Worm (Caenorhabditis elegans) whole organism, mixed stage, embryonic: Measurements from ENCODE around the gene zig-2.

ENCODE experiments used
- M03D4.4 ChIP-seq: sonication (generic microtip); optimal IDR thresholded peaks from 2 replicates; lab custom pipeline; 2017; ENCODE audit warnings: mild to moderate bottlenecking, missing genetic modification characterization, missing compliant biosample characterization
- bed-3 ChIP-seq: fragments of 200-800 bp; sonication (Bioruptor generic); optimal IDR thresholded peaks from 3 replicates; lab custom pipeline; 2018; ENCODE audit warnings: mild to moderate bottlenecking, missing genetic modification characterization, moderate library complexity, missing compliant biosample characterization
- blmp-1 ChIP-seq: fragments of 150-350 bp; optimal IDR thresholded peaks from 2 replicates; lab custom pipeline; 2014; ENCODE audit warnings: missing biosample characterization, missing genetic modification characterization
- ceh-39 ChIP-seq: fragments of 150-350 bp; optimal IDR thresholded peaks from 2 replicates; lab custom pipeline; 2014; ENCODE audit warnings: missing biosample characterization, missing genetic modification characterization
- ceh-43 ChIP-seq: fragments of 200-800 bp; sonication (Bioruptor generic); optimal IDR thresholded peaks from 2 replicates; lab custom pipeline; 2018; ENCODE audit warnings: mild to moderate bottlenecking, missing genetic modification characterization, moderate library complexity, missing compliant biosample characterization
- ceh-83 ChIP-seq: fragments of 200-800 bp; sonication (Bioruptor generic); optimal IDR thresholded peaks from 2 replicates; lab custom pipeline; 2018; ENCODE audit warnings: mild to moderate bottlenecking, missing genetic modification characterization, missing compliant biosample characterization
- ces-1 ChIP-seq: fragments of 150-350 bp; optimal IDR thresholded peaks from 2 replicates; lab custom pipeline; 2014; ENCODE audit warnings: missing biosample characterization, missing genetic modification reagents, missing genetic modification characterization
- cnd-1 ChIP-seq: fragments of 200-800 bp; sonication (Bioruptor generic); optimal IDR thresholded peaks from 2 replicates; lab custom pipeline; 2018; ENCODE audit warnings: mild to moderate bottlenecking, missing genetic modification characterization, missing compliant biosample characterization
- drap-1 ChIP-seq: fragments of 200-800 bp; sonication (Bioruptor generic); optimal IDR thresholded peaks from 3 replicates; lab custom pipeline; 2018; ENCODE audit warnings: mild to moderate bottlenecking, missing genetic modification characterization, missing compliant biosample characterization
- elt-1 ChIP-seq: sonication (generic microtip); optimal IDR thresholded peaks from 2 replicates; lab custom pipeline; 2017; ENCODE audit warnings: missing genetic modification characterization, mild to moderate bottlenecking, missing compliant biosample characterization, antibody characterized with exemption, moderate library complexity, borderline replicate concordance; ENCODE audit not compliant: insufficient read depth
- elt-3 ChIP-seq: fragments of 150-350 bp; optimal IDR thresholded peaks from 2 replicates; lab custom pipeline; 2014; ENCODE audit warnings: missing biosample characterization, missing genetic modification characterization
- flh-1 ChIP-seq: fragments of 200-800 bp; sonication (Bioruptor generic); optimal IDR thresholded peaks from 2 replicates; lab custom pipeline; 2018; ENCODE audit warnings: mild to moderate bottlenecking, missing genetic modification characterization, moderate library complexity, missing compliant biosample characterization
- ham-2 ChIP-seq: fragments of 200-800 bp; sonication (Bioruptor generic); optimal IDR thresholded peaks from 2 replicates; lab custom pipeline; 2018; ENCODE audit warnings: mild to moderate bottlenecking, missing genetic modification characterization, missing compliant biosample characterization
- hlh-1 ChIP-seq: fragments of 150-350 bp; optimal IDR thresholded peaks from 2 replicates; lab custom pipeline; 2014; ENCODE audit warnings: missing biosample characterization, missing genetic modification reagents, missing genetic modification characterization
- lin-13 ChIP-seq: fragments of 150-350 bp; optimal IDR thresholded peaks from 2 replicates; lab custom pipeline; 2014; ENCODE audit warnings: missing biosample characterization, missing genetic modification characterization
- lin-32 ChIP-seq: fragments of 200-800 bp; sonication (Bioruptor generic); optimal IDR thresholded peaks from 2 replicates; lab custom pipeline; 2018; ENCODE audit warnings: mild to moderate bottlenecking, missing genetic modification characterization, missing compliant biosample characterization
- lsy-2 ChIP-seq: fragments of 150-350 bp; optimal IDR thresholded peaks from 2 replicates; lab custom pipeline; 2014; ENCODE audit warnings: missing biosample characterization, missing genetic modification characterization
- mab-5 ChIP-seq: fragments of 150-350 bp; optimal IDR thresholded peaks from 2 replicates; lab custom pipeline; 2014; ENCODE audit warnings: missing biosample characterization, missing genetic modification characterization
- mep-1 ChIP-seq: fragments of 150-350 bp; optimal IDR thresholded peaks from 2 replicates; lab custom pipeline; 2017; ENCODE audit warnings: missing biosample characterization, missing genetic modification reagents, missing genetic modification characterization, inconsistent platforms
- nhr-12 ChIP-seq: fragments of 150-350 bp; optimal IDR thresholded peaks from 2 replicates; lab custom pipeline; 2014; ENCODE audit warnings: missing biosample characterization, missing genetic modification characterization
- nhr-2 ChIP-seq: fragments of 150-350 bp; optimal IDR thresholded peaks from 2 replicates; lab custom pipeline; 2014; ENCODE audit warnings: missing biosample characterization, missing genetic modification characterization
- nhr-28 ChIP-seq: fragments of 150-350 bp; optimal IDR thresholded peaks from 2 replicates; lab custom pipeline; 2014; ENCODE audit warnings: missing biosample characterization, missing genetic modification characterization
- nhr-76 ChIP-seq: sonication (generic microtip); optimal IDR thresholded peaks from 2 replicates; lab custom pipeline; 2017; ENCODE audit warnings: missing biosample characterization, missing genetic modification characterization
- pha-4 ChIP-seq: fragments of 150-350 bp; optimal IDR thresholded peaks from 2 replicates; lab custom pipeline; 2018; ENCODE audit warnings: missing biosample characterization, missing genetic modification reagents, missing genetic modification characterization
- sem-2 ChIP-seq: fragments of 200-800 bp; sonication (Bioruptor generic); optimal IDR thresholded peaks from 2 replicates; lab custom pipeline; 2018; ENCODE audit warnings: mild to moderate bottlenecking, missing genetic modification characterization, missing compliant biosample characterization
- snpc-4 ChIP-seq: fragments of 150-350 bp; optimal IDR thresholded peaks from 2 replicates; lab custom pipeline; 2014; ENCODE audit warnings: missing biosample characterization, missing genetic modification characterization
- sptf-1 ChIP-seq: sonication (generic microtip); optimal IDR thresholded peaks from 2 replicates; lab custom pipeline; 2017; ENCODE audit warnings: mild to moderate bottlenecking, missing genetic modification characterization, moderate library complexity, missing compliant biosample characterization
- tbx-8 ChIP-seq: fragments of 200-800 bp; sonication (Bioruptor generic); optimal IDR thresholded peaks from 2 replicates; lab custom pipeline; 2018; ENCODE audit warnings: mild to moderate bottlenecking, missing genetic modification characterization, moderate library complexity, missing compliant biosample characterization
- unc-120 ChIP-seq: sonication (generic microtip); optimal IDR thresholded peaks from 2 replicates; lab custom pipeline; 2017; ENCODE audit warnings: missing genetic modification characterization, missing compliant biosample characterization; ENCODE audit not compliant: poor library complexity, severe bottlenecking
- unc-62 ChIP-seq: fragments of 150-350 bp; optimal IDR thresholded peaks from 2 replicates; lab custom pipeline; 2014; ENCODE audit warnings: missing biosample characterization, missing genetic modification reagents, missing genetic modification characterization
- zip-8 ChIP-seq: fragments of 150-350 bp; optimal IDR thresholded peaks from 2 replicates; lab custom pipeline; 2014; ENCODE audit warnings: missing biosample characterization, missing genetic modification characterization
- ztf-11 ChIP-seq: fragments of 150-350 bp; optimal IDR thresholded peaks from 2 replicates; lab custom pipeline; 2014; ENCODE audit warnings: missing biosample characterization, missing genetic modification characterization

zig-2 gene

ce11 chrX:12350207-12350606, 9.0 kb upstream of the zig-2 start, which contains the start of gene F42F12.3:
TSS of gene F42F12.3 (plus strand) at chrX:12350578.
- no peak for TF ChIP-seq sptf-1 (tag; lab: Kevin White, UChicago)
- peak; percentile 3 for TF ChIP-seq pha-4
- TF ChIP-seq, all 35 proteins: peak for 1

DNA sequence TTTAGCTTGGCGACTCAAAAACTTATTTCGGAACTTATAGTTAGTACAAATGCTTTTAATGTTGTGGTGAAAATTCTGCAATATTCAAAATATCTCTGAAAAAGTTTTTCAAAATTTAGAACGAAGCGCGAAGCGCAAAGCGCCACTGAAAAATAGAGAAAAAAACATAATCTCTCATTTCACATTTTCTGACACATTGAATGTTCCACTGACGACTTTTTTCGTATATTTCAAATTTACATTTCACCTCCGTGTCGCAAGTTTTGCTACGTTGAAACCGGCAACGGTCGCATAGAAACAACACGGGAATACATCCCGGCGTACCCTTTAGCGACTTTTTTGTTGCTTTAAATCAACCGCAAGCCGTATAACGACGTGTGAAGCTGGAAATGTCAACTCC, 7.1 kb upstream of the zig-2 start, which contains the start of gene F42F12.14:
TSS of gene F42F12.14 (plus strand) at position 301 of the 400 bp plus-strand sequence.
- TF ChIP-seq pha-4 (no peak), elt-3 (tag; lab: Kevin White, UChicago) (no peak), zip-8 (tag; lab: Kevin White, UChicago) (no peak), ztf-11 (tag; lab: Kevin White, UChicago) (no peak), ceh-83 (GFP tag; lab: Kevin White, UChicago) (no peak), ces-1 (GFP tag; lab: Kevin White, UChicago) (no peak), mab-5 (tag; lab: Kevin White, UChicago) (no peak)

- TF ChIP-seq unc-120 (tag; lab: Kevin White, UChicago), result peak; percentile 23
- TF ChIP-seq pha-4, result no peak
- no peak for TF ChIP-seq sem-2 (GFP tag; lab: Kevin White, UChicago)
- no peak for TF ChIP-seq lin-32 (GFP tag; lab: Kevin White, UChicago)
- TF ChIP-seq M03D4.4 (tag; lab: Kevin White, UChicago), result peak; percentile 39
- no peak for TF ChIP-seq flh-1 (GFP tag; lab: Kevin White, UChicago)
- TF ChIP-seq drap-1 (GFP tag; lab: Kevin White, UChicago), result peak; percentile 13
- TF ChIP-seq hlh-1 (tag; lab: Kevin White, UChicago), result no peak
Observed at ce11 chrX:12347822-12348221, 6.6 kb upstream of the zig-2 start.

ce11 chrX:12346729-12347128, 5.5 kb upstream of the zig-2 start, which contains the start of gene F42F12.11:
TSS of gene F42F12.11 (plus strand) at chrX:12347029.
- TF ChIP-seq bed-3 (no peak), tbx-8 (GFP tag; lab: Kevin White, UChicago) (no peak), ham-2 (no peak), mep-1 (tag; lab: Kevin White, UChicago) (no peak), mab-5 (tag; lab: Kevin White, UChicago) (no peak), nhr-28 (tag; lab: Kevin White, UChicago) (no peak), unc-62 (GFP tag; lab: Kevin White, UChicago) (no peak), M03D4.4 (tag; lab: Kevin White, UChicago) (no peak), nhr-76 (tag; lab: Kevin White, UChicago) (no peak), ces-1 (GFP tag; lab: Kevin White, UChicago) (no peak), cnd-1 (tag; lab: Kevin White, UChicago) (no peak), elt-3 (tag; lab: Kevin White, UChicago) (no peak), unc-120 (tag; lab: Kevin White, UChicago) (no peak), zip-8 (tag; lab: Kevin White, UChicago) (no peak), lin-13 (no peak), nhr-2 (no peak), snpc-4 (no peak), elt-1 (tag; lab: Kevin White, UChicago) (no peak)

DNA sequence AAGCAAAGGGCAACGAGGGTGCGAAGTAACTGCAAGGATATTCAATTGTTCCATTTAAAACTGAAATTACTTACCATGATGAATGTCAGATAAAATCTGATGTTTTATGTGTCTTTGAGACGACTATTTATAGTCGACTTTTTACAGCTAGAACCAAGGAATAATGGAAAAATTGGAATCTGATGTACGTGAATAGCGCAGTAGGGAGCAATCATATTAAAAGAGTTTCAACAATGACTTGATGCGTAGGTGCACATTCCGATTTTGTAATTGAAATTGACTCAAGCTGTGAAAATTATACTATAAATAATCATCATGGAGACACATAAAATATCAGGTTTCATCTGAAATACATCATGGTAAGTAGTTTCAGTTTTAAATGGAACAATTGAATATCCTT, 2.0 kb upstream of the zig-2 start, which contains the start of the genes nspc-9 and nspc-10:
TSS of gene nspc-9 (minus strand) at position 101 of the 400 bp plus-strand sequence.
TSS of gene nspc-10 (plus strand) at position 331 of the 400 bp plus-strand sequence.
- no peak for TF ChIP-seq ceh-39

DNA sequence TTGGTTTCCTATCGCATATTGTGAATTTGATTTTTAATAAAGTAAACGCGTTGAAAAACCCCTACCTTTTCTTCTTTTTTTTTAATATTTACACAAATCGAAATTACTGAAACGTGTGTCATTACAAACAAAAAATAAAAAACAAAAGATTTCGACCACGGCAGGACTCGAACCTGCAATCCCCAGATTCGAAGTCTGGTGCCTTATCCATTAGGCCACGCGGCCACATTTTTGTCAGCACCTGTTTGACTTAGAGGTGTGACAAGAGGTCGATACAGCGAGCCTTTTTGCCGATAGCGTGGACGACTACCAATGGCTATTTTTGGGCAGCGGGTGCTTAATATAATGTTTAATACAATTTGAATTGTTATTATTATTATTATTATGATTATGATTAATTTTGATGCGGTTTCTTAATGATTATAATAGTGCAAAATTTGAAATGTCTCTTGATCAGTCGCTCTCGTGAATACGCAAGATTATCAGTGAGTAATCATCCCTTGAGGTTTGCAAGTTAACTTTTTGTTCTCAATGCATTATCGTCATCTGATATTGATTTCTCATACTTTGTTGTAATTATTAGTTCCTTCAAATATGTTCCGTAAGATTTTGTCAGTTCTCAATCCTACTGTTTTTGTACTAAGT, 3.3 kb downstream of the zig-2 start, which contains the start of gene srd-44:
TSS of gene srd-44 (plus strand) at position 595 of the 645 bp plus-strand sequence.
- TF ChIP-seq ces-1 (GFP tag; lab: Kevin White, UChicago), result no peak
- TF ChIP-seq mab-5 (tag; lab: Kevin White, UChicago), result no peak
- TF ChIP-seq ham-2, result no peak
- TF ChIP-seq flh-1 (GFP tag; lab: Kevin White, UChicago), result no peak
- TF ChIP-seq nhr-12 (tag; lab: Kevin White, UChicago), result no peak
- no peak for TF ChIP-seq hlh-1 (tag; lab: Kevin White, UChicago)
- no peak for TF ChIP-seq blmp-1 (tag; lab: Kevin White, UChicago)
- TF ChIP-seq ztf-11 (tag; lab: Kevin White, UChicago), result no peak
- TF ChIP-seq elt-3 (tag; lab: Kevin White, UChicago), result no peak
- TF ChIP-seq M03D4.4 (tag; lab: Kevin White, UChicago), result peak; percentile 49
- no peak for TF ChIP-seq ceh-43 (GFP tag; lab: Kevin White, UChicago)
- TF ChIP-seq lsy-2 (tag; lab: Kevin White, UChicago), result no peak
- no peak for TF ChIP-seq bed-3
- TF ChIP-seq ceh-83 (GFP tag; lab: Kevin White, UChicago), result peak; percentile 72
- TF ChIP-seq sem-2 (GFP tag; lab: Kevin White, UChicago), result peak; percentile 58
- TF ChIP-seq nhr-28 (tag; lab: Kevin White, UChicago), result no peak
- TF ChIP-seq nhr-2, result no peak
- TF ChIP-seq pha-4, result no peak
- no peak for TF ChIP-seq lin-13
- peak; percentile 26 for TF ChIP-seq cnd-1 (tag; lab: Kevin White, UChicago)
